Fruit fly (Drosophila melanogaster) whole organism, embryonic: ENCODE results near the gene Plzf.

Experiments used
- Atf3 ChIP-seq: fragments of 200-800 bp; sonication (Bioruptor generic); optimal IDR thresholded peaks from 3 replicates; lab custom pipeline; 2016; ENCODE audit warnings: missing biosample characterization, missing genetic modification characterization
- CG10267 ChIP-seq: fragments of 200-800 bp; sonication (Bioruptor generic); optimal IDR thresholded peaks from 2 replicates; lab custom pipeline; 2018; ENCODE audit warnings: missing biosample characterization, mild to moderate bottlenecking, missing genetic modification characterization, moderate library complexity
- CG10366 ChIP-seq: fragments of 200-800 bp; sonication (Bioruptor generic); IDR thresholded peaks from 2 replicates; pipeline ENCODE4 v1.3.6; 2022; ENCODE audit warnings: missing biosample characterization, missing genetic modification characterization
- CG12155 ChIP-seq: fragments of 200-800 bp; sonication (Bioruptor generic); optimal IDR thresholded peaks from 3 replicates; lab custom pipeline; 2016; ENCODE audit warnings: missing biosample characterization, missing genetic modification characterization
- CG12219 ChIP-seq: fragments of 200-800 bp; sonication (Bioruptor generic); optimal IDR thresholded peaks from 3 replicates; lab custom pipeline; 2018; ENCODE audit warnings: missing biosample characterization, mild to moderate bottlenecking, missing genetic modification characterization
- CG16863 ChIP-seq: fragments of 200-800 bp; sonication (Bioruptor generic); optimal IDR thresholded peaks from 3 replicates; lab custom pipeline; 2016; ENCODE audit warnings: missing biosample characterization, missing genetic modification characterization
- CG17361 ChIP-seq: fragments of 200-800 bp; sonication (Bioruptor generic); IDR thresholded peaks from 3 replicates; pipeline ENCODE4 v1.3.6; 2022; ENCODE audit warnings: missing biosample characterization, missing genetic modification characterization
- CG18476 ChIP-seq: fragments of 200-800 bp; sonication (Bioruptor generic); optimal IDR thresholded peaks from 2 replicates; lab custom pipeline; 2016; ENCODE audit warnings: missing biosample characterization, mild to moderate bottlenecking, missing genetic modification characterization
- CG2199 ChIP-seq: fragments of 200-800 bp; sonication (Bioruptor generic); IDR thresholded peaks from 3 replicates; pipeline ENCODE4 v1.3.6; 2022; ENCODE audit warnings: missing biosample characterization, missing genetic modification characterization
- CG30403 ChIP-seq: fragments of 200-800 bp; sonication (Bioruptor generic); optimal IDR thresholded peaks from 3 replicates; lab custom pipeline; 2016; ENCODE audit warnings: missing biosample characterization, missing genetic modification characterization
- CG3065 ChIP-seq: fragments of 200-800 bp; sonication (Bioruptor generic); optimal IDR thresholded peaks from 2 replicates; lab custom pipeline; 2016; ENCODE audit warnings: missing biosample characterization, missing genetic modification characterization
- CG3281 ChIP-seq: fragments of 200-800 bp; sonication (Bioruptor generic); optimal IDR thresholded peaks from 3 replicates; lab custom pipeline; 2017; ENCODE audit warnings: missing biosample characterization, mild to moderate bottlenecking, missing genetic modification characterization
- CG34376 ChIP-seq: fragments of 200-800 bp; sonication (Bioruptor generic); optimal IDR thresholded peaks from 2 replicates; lab custom pipeline; 2018; ENCODE audit warnings: missing biosample characterization, mild to moderate bottlenecking, missing genetic modification characterization
- CG43689 ChIP-seq: fragments of 200-800 bp; sonication (Bioruptor generic); IDR thresholded peaks from 2 replicates; pipeline ENCODE4 v1.3.6; 2022; ENCODE audit warnings: missing biosample characterization, missing genetic modification characterization
- CG6654 ChIP-seq: fragments of 200-800 bp; sonication (Bioruptor generic); optimal IDR thresholded peaks from 2 replicates; lab custom pipeline; 2017; ENCODE audit warnings: missing biosample characterization, mild to moderate bottlenecking, missing genetic modification characterization
- CG7963 ChIP-seq: fragments of 200-800 bp; sonication (Bioruptor generic); IDR thresholded peaks from 3 replicates; pipeline ENCODE4 v1.3.6; 2022; ENCODE audit warnings: missing biosample characterization, missing genetic modification characterization; ENCODE audit not compliant: partially characterized antibody
- CG8290 ChIP-seq, 3 experiments: fragments of 200-800 bp; sonication (Bioruptor generic); optimal IDR thresholded peaks; 2 replicates each; lab custom pipeline; 2016 to 2019; ENCODE audit warnings: missing biosample characterization in 3 of 3, missing genetic modification characterization in 3 of 3, mild to moderate bottlenecking in 2 of 3, moderate library complexity in 1 of 3
- Dip3 ChIP-seq: fragments of 200-800 bp; sonication (Bioruptor generic); optimal IDR thresholded peaks from 3 replicates; lab custom pipeline; 2016; ENCODE audit warnings: missing biosample characterization, missing genetic modification characterization
- Dp ChIP-seq: fragments of 200-800 bp; sonication (Bioruptor generic); optimal IDR thresholded peaks from 2 replicates; lab custom pipeline; 2018; ENCODE audit warnings: missing biosample characterization, mild to moderate bottlenecking, missing genetic modification characterization, moderate library complexity
- E2f2 ChIP-seq: fragments of 200-800 bp; sonication (Bioruptor generic); IDR thresholded peaks from 2 replicates; pipeline ENCODE4 v1.3.6; 2022; ENCODE audit warnings: missing biosample characterization, missing genetic modification characterization
- Eip74EF ChIP-seq, 2 experiments: fragments of 200-800 bp in 1 of 2; fragments of >200 bp in 1 of 2; sonication (Bioruptor generic) in 1 of 2; optimal IDR thresholded peaks; 2 replicates each; lab custom pipeline; 2017 to 2019; ENCODE audit warnings: missing biosample characterization in 2 of 2, missing genetic modification characterization in 2 of 2, mild to moderate bottlenecking in 1 of 2, moderate library complexity in 1 of 2
- Hr39 ChIP-seq: fragments of >200 bp; optimal IDR thresholded peaks from 2 replicates; lab custom pipeline; 2017
- Neu2 ChIP-seq: fragments of 200-800 bp; sonication (Bioruptor generic); optimal IDR thresholded peaks from 3 replicates; lab custom pipeline; 2016; ENCODE audit warnings: missing biosample characterization, missing genetic modification characterization, borderline replicate concordance
- Pdp1 ChIP-seq, 2 experiments: fragments of 200-800 bp; sonication (Bioruptor generic); optimal IDR thresholded peaks; 3 replicates each; lab custom pipeline; 2016; ENCODE audit warnings: missing biosample characterization in 2 of 2, missing genetic modification characterization in 2 of 2, mild to moderate bottlenecking in 1 of 2, moderate library complexity in 1 of 2
- Six4 ChIP-seq: fragments of 200-800 bp; sonication (Bioruptor generic); optimal IDR thresholded peaks from 2 replicates; lab custom pipeline; 2016; ENCODE audit warnings: missing biosample characterization, missing genetic modification characterization
- Taf1 ChIP-seq: fragments of 200-800 bp; sonication (Bioruptor generic); IDR thresholded peaks from 2 replicates; pipeline ENCODE4 v1.3.6; 2022; ENCODE audit warnings: missing biosample characterization, missing genetic modification characterization
- YL-1 ChIP-seq: fragments of 200-800 bp; sonication (Bioruptor generic); optimal IDR thresholded peaks from 3 replicates; lab custom pipeline; 2017; ENCODE audit warnings: missing biosample characterization, mild to moderate bottlenecking, missing genetic modification characterization
- chinmo ChIP-seq: fragments of 200-800 bp; sonication (Bioruptor generic); IDR thresholded peaks from 4 replicates; pipeline ENCODE4 v1.3.6; 2022; ENCODE audit warnings: missing biosample characterization, missing genetic modification characterization; ENCODE audit not compliant: partially characterized antibody
- crol ChIP-seq: fragments of 200-800 bp; sonication (Bioruptor generic); IDR thresholded peaks from 2 replicates; pipeline ENCODE4 v1.3.6; 2022; ENCODE audit warnings: missing biosample characterization, missing genetic modification characterization
- dan ChIP-seq: fragments of 200-800 bp; sonication (Bioruptor generic); IDR thresholded peaks from 2 replicates; pipeline ENCODE4 v1.3.6; 2022; ENCODE audit warnings: missing biosample characterization, missing genetic modification characterization
- dysf ChIP-seq: fragments of 200-800 bp; sonication (Bioruptor generic); IDR thresholded peaks from 3 replicates; pipeline ENCODE4 v1.3.6; 2022; ENCODE audit warnings: missing biosample characterization, missing genetic modification characterization
- exex ChIP-seq: fragments of 200-800 bp; sonication (Bioruptor generic); optimal IDR thresholded peaks from 4 replicates; lab custom pipeline; 2018; ENCODE audit warnings: missing biosample characterization, mild to moderate bottlenecking, missing genetic modification characterization, moderate library complexity
- grn ChIP-seq: fragments of 200-800 bp; sonication (Bioruptor generic); optimal IDR thresholded peaks from 3 replicates; lab custom pipeline; 2017; ENCODE audit warnings: missing biosample characterization, missing genetic modification characterization
- hth ChIP-seq: fragments of >200 bp; optimal IDR thresholded peaks from 2 replicates; lab custom pipeline; 2017; ENCODE audit warnings: inconsistent platforms
- knrl ChIP-seq: fragments of 200-800 bp; sonication (Bioruptor generic); IDR thresholded peaks from 3 replicates; pipeline ENCODE4 v1.3.6; 2022; ENCODE audit warnings: missing biosample characterization, missing genetic modification characterization; ENCODE audit not compliant: partially characterized antibody
- peb ChIP-seq: fragments of 200-800 bp; sonication (Bioruptor generic); IDR thresholded peaks from 2 replicates; pipeline ENCODE4 v1.3.6; 2022; ENCODE audit warnings: missing biosample characterization, missing genetic modification characterization
- pfk ChIP-seq: fragments of 200-800 bp; sonication (Bioruptor generic); optimal IDR thresholded peaks from 2 replicates; lab custom pipeline; 2018; ENCODE audit warnings: missing biosample characterization, mild to moderate bottlenecking, missing genetic modification characterization, moderate library complexity
- pho ChIP-seq: fragments of 200-800 bp; sonication (Bioruptor generic); optimal IDR thresholded peaks from 2 replicates; lab custom pipeline; 2016; ENCODE audit warnings: missing biosample characterization, missing genetic modification characterization
- rib ChIP-seq: fragments of 200-800 bp; sonication (Bioruptor generic); IDR thresholded peaks from 2 replicates; pipeline ENCODE4 v1.3.6; 2022; ENCODE audit warnings: missing biosample characterization, missing genetic modification characterization
- run ChIP-seq: fragments of 200-800 bp; sonication (Bioruptor generic); optimal IDR thresholded peaks from 3 replicates; lab custom pipeline; 2018; ENCODE audit warnings: missing biosample characterization, mild to moderate bottlenecking, missing genetic modification characterization
- schlank ChIP-seq: fragments of 200-800 bp; sonication (Bioruptor generic); optimal IDR thresholded peaks from 2 replicates; lab custom pipeline; 2018; ENCODE audit warnings: missing biosample characterization, mild to moderate bottlenecking, missing genetic modification characterization
- sd ChIP-seq: fragments of 200-800 bp; sonication (Bioruptor generic); optimal IDR thresholded peaks from 3 replicates; lab custom pipeline; 2018; ENCODE audit warnings: missing biosample characterization, mild to moderate bottlenecking, missing genetic modification characterization, moderate library complexity
- sug ChIP-seq: fragments of 200-800 bp; optimal IDR thresholded peaks from 2 replicates; lab custom pipeline; 2019; ENCODE audit warnings: missing biosample characterization, mild to moderate bottlenecking, missing genetic modification characterization, moderate library complexity
- trem ChIP-seq: fragments of 200-800 bp; optimal IDR thresholded peaks from 3 replicates; lab custom pipeline; 2019; ENCODE audit warnings: missing biosample characterization, mild to moderate bottlenecking, missing genetic modification characterization, moderate library complexity
- zen2 ChIP-seq: fragments of 200-800 bp; sonication (Bioruptor generic); IDR thresholded peaks from 3 replicates; pipeline ENCODE4 v1.3.6; 2022; ENCODE audit warnings: missing biosample characterization, missing genetic modification characterization; ENCODE audit not compliant: partially characterized antibody

Plzf gene

dm6 chr2L:12029594-12030197, 19.0 kb downstream of the Plzf start (continued):
- TF ChIP-seq knrl (GFP tag; lab: Robert Waterston, UW) = no peak
- TF ChIP-seq rib = no peak
- no peak for TF ChIP-seq CG7963 (GFP tag; lab: Robert Waterston, UW)
- no peak for TF ChIP-seq CG17361 (GFP tag; lab: Robert Waterston, UW)
- TF ChIP-seq exex (tag; lab: Kevin White, UChicago) = peak; percentile 93
- peak; percentile 69 for TF ChIP-seq CG34376
- TF ChIP-seq sug (tag; lab: Kevin White, UChicago) = peak; percentile 82
- no peak for TF ChIP-seq CG12155 (GFP tag; lab: Kevin White, UChicago)
- TF ChIP-seq run (tag; lab: Kevin White, UChicago) = no peak
- TF ChIP-seq sd = peak; percentile 88
- TF ChIP-seq pho (GFP tag; lab: Kevin White, UChicago) = no peak
- peak; percentile 69 for TF ChIP-seq grn
- TF ChIP-seq chinmo (GFP tag; lab: Robert Waterston, UW) = 0 out of 4 replicates have a peak, but pooled peaks have one; percentile 55
- no peak for TF ChIP-seq dysf

DNA sequence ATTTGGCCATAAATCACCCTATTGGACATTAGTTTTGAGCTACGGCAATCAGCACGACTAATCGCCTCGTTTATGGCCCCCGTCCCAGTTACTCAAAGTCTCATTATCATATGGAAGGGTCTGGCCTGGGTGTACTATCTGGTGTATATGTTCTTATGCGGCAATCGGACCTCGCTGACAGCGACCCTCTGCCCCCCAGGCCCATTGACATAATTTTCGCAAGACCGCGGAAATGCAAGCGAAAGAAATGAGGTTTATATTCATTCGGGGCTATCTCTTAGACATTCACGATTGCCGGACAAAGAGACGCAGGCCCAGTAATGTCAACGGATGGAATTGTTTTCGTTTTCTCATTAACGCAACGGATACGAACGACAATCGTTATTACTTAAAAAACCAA, 19.9 kb downstream of the Plzf start:
- TF ChIP-seq crol = 0 out of 2 replicates have a peak, but pooled peaks have one; percentile 22
- TF ChIP-seq CG18476 (GFP tag; lab: Kevin White, UChicago) = no peak
- no peak for TF ChIP-seq dan (GFP tag; lab: Robert Waterston, UW)
- no peak for TF ChIP-seq CG6654 (GFP tag; lab: Kevin White, UChicago)
- TF ChIP-seq CG7963 (GFP tag; lab: Robert Waterston, UW) = no peak
- no peak for TF ChIP-seq Hr39 (lab: Kevin White, UChicago)
- no peak for TF ChIP-seq pfk
- peak; percentile 69 for TF ChIP-seq exex (tag; lab: Kevin White, UChicago)
- TF ChIP-seq CG12219 (GFP tag; lab: Kevin White, UChicago) = no peak
- no peak for TF ChIP-seq CG43689 (GFP tag; lab: Robert Waterston, UW)
- no peak for TF ChIP-seq CG10267 (tag; lab: Kevin White, UChicago)
- no peak for TF ChIP-seq Six4 (GFP tag; lab: Kevin White, UChicago)
- TF ChIP-seq Atf3 (GFP tag; lab: Kevin White, UChicago) = no peak
- TF ChIP-seq Eip74EF (GFP tag; optimal IDR thresholded peaks at IDR 0.05; lab: Kevin White, UChicago) = peak in 1 of 2 experiments; percentile 69
- no peak for TF ChIP-seq CG2199 (GFP tag; lab: Robert Waterston, UW)
- no peak for TF ChIP-seq E2f2
- no peak for TF ChIP-seq CG3065 (GFP tag; lab: Kevin White, UChicago)
- TF ChIP-seq CG16863 (GFP tag; lab: Kevin White, UChicago) = no peak
- peak in 1 of 2 experiments; percentile 43 for TF ChIP-seq Pdp1 (GFP tag; optimal IDR thresholded peaks at IDR 0.05; lab: Kevin White, UChicago)
- no peak for TF ChIP-seq Dp (GFP tag; lab: Kevin White, UChicago)
- no peak for TF ChIP-seq zen2 (GFP tag; lab: Robert Waterston, UW)
- no peak for TF ChIP-seq peb (GFP tag; lab: Robert Waterston, UW)
- TF ChIP-seq sug (tag; lab: Kevin White, UChicago) = peak; percentile 43
- TF ChIP-seq CG30403 (GFP tag; lab: Kevin White, UChicago) = no peak
- no peak for TF ChIP-seq schlank (tag; lab: Kevin White, UChicago)
- peak; percentile 30 for TF ChIP-seq Neu2 (GFP tag; lab: Kevin White, UChicago)
- no peak for TF ChIP-seq Taf1 (GFP tag; lab: Robert Waterston, UW)
- TF ChIP-seq CG8290 (GFP tag; optimal IDR thresholded peaks at IDR 0.05; lab: Kevin White, UChicago) = no peak
- peak in 1 of 2 experiments; percentile 14 for TF ChIP-seq CG8290 (tag; optimal IDR thresholded peaks at IDR 0.05; lab: Kevin White, UChicago)
- TF ChIP-seq CG3281 (GFP tag; lab: Kevin White, UChicago) = no peak
- no peak for TF ChIP-seq CG10366 (GFP tag; lab: Robert Waterston, UW)
- TF ChIP-seq YL-1 (GFP tag; lab: Kevin White, UChicago) = no peak
- TF ChIP-seq hth (lab: Kevin White, UChicago) = no peak
- no peak for TF ChIP-seq trem (tag; lab: Kevin White, UChicago)
- TF ChIP-seq Dip3 = no peak
